Worm (Caenorhabditis elegans) whole organism, L1 larva: Measurements from ENCODE around the gene F48F5.8.

Experiments
- C34B4.2 ChIP-seq: sonication (generic microtip); optimal IDR thresholded peaks from 2 replicates; lab custom pipeline; 2017; ENCODE audit warnings: mild to moderate bottlenecking, missing genetic modification characterization, missing compliant biosample characterization
- F16B12.6 ChIP-seq: fragments of 150-350 bp; optimal IDR thresholded peaks from 2 replicates; lab custom pipeline; 2014; ENCODE audit warnings: missing biosample characterization, missing genetic modification characterization
- aly-2 ChIP-seq: fragments of 150-350 bp; optimal IDR thresholded peaks from 2 replicates; lab custom pipeline; 2014; ENCODE audit warnings: missing biosample characterization, missing genetic modification characterization
- ceh-82 ChIP-seq, 3 experiments: fragments of 150-350 bp in 1 of 3; sonication (generic microtip) in 2 of 3; optimal IDR thresholded peaks; 2 replicates each; lab custom pipeline; 2014 to 2017; ENCODE audit warnings: missing biosample characterization in 3 of 3, missing genetic modification characterization in 3 of 3
- ces-1 ChIP-seq: fragments of 150-350 bp; optimal IDR thresholded peaks from 2 replicates; lab custom pipeline; 2014; ENCODE audit warnings: missing biosample characterization, missing genetic modification reagents, missing genetic modification characterization
- elt-2 ChIP-seq: sonication (generic microtip); optimal IDR thresholded peaks from 2 replicates; lab custom pipeline; 2016; ENCODE audit warnings: missing genetic modification characterization, mild to moderate bottlenecking, inconsistent platforms, missing compliant biosample characterization, missing genetic modification reagents
- hlh-17 ChIP-seq: fragments of 200-800 bp; sonication (Bioruptor generic); optimal IDR thresholded peaks from 2 replicates; lab custom pipeline; 2018; ENCODE audit warnings: missing genetic modification characterization, mild to moderate bottlenecking, missing compliant biosample characterization, moderate library complexity, borderline replicate concordance
- hlh-4 ChIP-seq: sonication (generic microtip); optimal IDR thresholded peaks from 2 replicates; lab custom pipeline; 2016; ENCODE audit warnings: mild to moderate bottlenecking, missing genetic modification characterization, missing compliant biosample characterization
- jun-1 ChIP-seq: fragments of 150-350 bp; optimal IDR thresholded peaks from 2 replicates; lab custom pipeline; 2014; ENCODE audit warnings: missing biosample characterization, missing genetic modification reagents, missing genetic modification characterization
- lin-13 ChIP-seq: fragments of 150-350 bp; optimal IDR thresholded peaks from 2 replicates; lab custom pipeline; 2014; ENCODE audit warnings: missing biosample characterization, missing genetic modification reagents, missing genetic modification characterization
- nhr-20 ChIP-seq: sonication (generic microtip); optimal IDR thresholded peaks from 2 replicates; lab custom pipeline; 2016; ENCODE audit warnings: mild to moderate bottlenecking, missing genetic modification characterization, missing compliant biosample characterization
- tbx-2 ChIP-seq: sonication (generic microtip); optimal IDR thresholded peaks from 2 replicates; lab custom pipeline; 2016; ENCODE audit warnings: missing genetic modification characterization, missing compliant biosample characterization
- zag-1 ChIP-seq: fragments of 150-350 bp; optimal IDR thresholded peaks from 2 replicates; lab custom pipeline; 2014; ENCODE audit warnings: missing biosample characterization, missing genetic modification characterization
- zip-4 ChIP-seq: fragments of 200-800 bp; sonication (Bioruptor generic); optimal IDR thresholded peaks from 2 replicates; lab custom pipeline; 2018; ENCODE audit warnings: mild to moderate bottlenecking, missing genetic modification characterization, moderate library complexity, missing compliant biosample characterization

DNA sequence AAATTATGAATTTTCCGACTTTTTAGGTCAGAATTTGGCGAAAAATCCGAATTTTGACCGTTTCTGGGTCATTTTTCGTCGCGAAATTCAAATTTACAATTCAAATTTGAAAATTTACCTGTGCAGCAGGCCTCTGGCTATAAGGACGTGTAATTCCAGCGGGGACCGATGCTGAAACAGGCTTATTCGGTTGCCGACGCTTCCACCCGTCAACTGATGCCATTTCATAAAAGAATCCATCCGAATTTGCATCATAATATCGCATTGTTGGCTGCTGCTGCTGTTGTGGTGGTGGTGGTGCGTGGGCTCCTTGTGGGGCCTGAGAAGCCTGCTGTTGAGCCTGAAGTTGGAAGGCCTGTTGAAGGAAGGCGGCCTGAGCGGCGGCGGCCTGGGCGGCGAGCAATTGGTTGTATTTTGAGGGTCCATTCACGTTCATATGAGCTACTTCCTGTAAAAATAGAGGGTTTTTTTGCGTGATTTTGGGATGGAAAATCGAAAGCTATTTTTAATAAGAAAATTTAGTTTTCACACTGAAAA lies 25.5 kb upstream of the F48F5.8 start:
- TF ChIP-seq lin-13 (GFP tag; lab: Kevin White, UChicago): no peak
- TF ChIP-seq nhr-20: no peak
- no peak for TF ChIP-seq hlh-17
- no peak for TF ChIP-seq ces-1 (GFP tag; lab: Kevin White, UChicago)
- no peak for TF ChIP-seq C34B4.2
- no peak for TF ChIP-seq zip-4 (GFP tag; lab: Kevin White, UChicago)
- TF ChIP-seq elt-2 (tag; lab: Kevin White, UChicago): no peak
- TF ChIP-seq aly-2: no peak
- no peak for TF ChIP-seq zag-1 (tag; lab: Kevin White, UChicago)
- TF ChIP-seq F16B12.6 (tag; lab: Kevin White, UChicago): no peak
- TF ChIP-seq tbx-2 (tag; lab: Kevin White, UChicago): no peak
- TF ChIP-seq hlh-4 (tag; lab: Kevin White, UChicago): no peak
- no peak for TF ChIP-seq ceh-82 (tag; optimal IDR thresholded peaks at IDR 0.05; lab: Kevin White, UChicago)
- TF ChIP-seq jun-1 (tag; lab: Kevin White, UChicago): no peak
